Worm (Caenorhabditis elegans) whole organism, L1 larva: Measurements from ENCODE around the gene mrps-16.

ENCODE experiments used
- F16B12.6 ChIP-seq: fragments of 150-350 bp; optimal IDR thresholded peaks from 2 replicates; lab custom pipeline; 2014; ENCODE audit warnings: missing biosample characterization, missing genetic modification characterization
- alr-1 ChIP-seq: fragments of 200-800 bp; sonication (Bioruptor generic); optimal IDR thresholded peaks from 2 replicates; lab custom pipeline; 2018; ENCODE audit warnings: borderline replicate concordance, mild to moderate bottlenecking, missing genetic modification characterization, missing compliant biosample characterization
- blmp-1 ChIP-seq: fragments of 150-350 bp; optimal IDR thresholded peaks from 2 replicates; lab custom pipeline; 2014; ENCODE audit warnings: missing biosample characterization, missing genetic modification characterization
- ceh-82 ChIP-seq, 3 experiments: fragments of 150-350 bp in 1 of 3; sonication (generic microtip) in 2 of 3; optimal IDR thresholded peaks; 2 replicates each; lab custom pipeline; 2014 to 2017; ENCODE audit warnings: missing biosample characterization in 3 of 3, missing genetic modification characterization in 3 of 3
- dpl-1 ChIP-seq, 3 experiments: fragments of 150-350 bp in 2 of 3; sonication (generic microtip) in 1 of 3; optimal IDR thresholded peaks; 2 replicates each; lab custom pipeline; 2014 to 2017; ENCODE audit warnings: missing biosample characterization in 3 of 3, missing genetic modification characterization in 3 of 3, missing genetic modification reagents in 3 of 3
- dsc-1 ChIP-seq: sonication (generic microtip); optimal IDR thresholded peaks from 2 replicates; lab custom pipeline; 2016; ENCODE audit warnings: mild to moderate bottlenecking, missing genetic modification characterization, missing compliant biosample characterization
- efl-1 ChIP-seq, 4 experiments: fragments of 150-350 bp; optimal IDR thresholded peaks in 3 of 4; peaks in 1 of 4; 1 replicate in 1 of 4; 2 replicates in 3 of 4; lab custom pipeline; 2014; ENCODE audit warnings: missing biosample characterization in 2 of 4, missing genetic modification characterization in 2 of 4, missing genetic modification reagents in 2 of 4
- efl-3 ChIP-seq: fragments of 200-800 bp; sonication (Bioruptor generic); optimal IDR thresholded peaks from 2 replicates; lab custom pipeline; 2018; ENCODE audit warnings: mild to moderate bottlenecking, missing genetic modification characterization, missing compliant biosample characterization
- egl-27 ChIP-seq, 2 experiments: fragments of 150-350 bp in 1 of 2; sonication (generic microtip); optimal IDR thresholded peaks; 3 replicates each; lab custom pipeline; 2017 to 2018; ENCODE audit warnings: missing biosample characterization in 2 of 2, missing genetic modification characterization in 2 of 2, missing genetic modification reagents in 2 of 2
- elt-2 ChIP-seq: sonication (generic microtip); optimal IDR thresholded peaks from 2 replicates; lab custom pipeline; 2016; ENCODE audit warnings: missing genetic modification characterization, mild to moderate bottlenecking, inconsistent platforms, missing compliant biosample characterization, missing genetic modification reagents
- elt-3 ChIP-seq, 6 experiments: fragments of 150-350 bp in 1 of 6; sonication (generic microtip); optimal IDR thresholded peaks; 2 replicates each; lab custom pipeline; 2017 to 2018; ENCODE audit warnings: missing biosample characterization in 6 of 6, missing genetic modification characterization in 6 of 6, inconsistent platforms in 1 of 6
- ets-5 ChIP-seq: fragments of 200-800 bp; sonication (Bioruptor generic); IDR thresholded peaks from 2 replicates; pipeline ENCODE4 v1.3.6; 2022; ENCODE audit warnings: missing genetic modification characterization, missing compliant biosample characterization
- grh-1 ChIP-seq: fragments of 200-800 bp; sonication (Bioruptor generic); IDR thresholded peaks from 2 replicates; pipeline ENCODE4 v1.3.6; 2022; ENCODE audit warnings: missing genetic modification reagents, missing genetic modification characterization, missing compliant biosample characterization
- hlh-17 ChIP-seq: fragments of 200-800 bp; sonication (Bioruptor generic); optimal IDR thresholded peaks from 2 replicates; lab custom pipeline; 2018; ENCODE audit warnings: missing genetic modification characterization, mild to moderate bottlenecking, missing compliant biosample characterization, moderate library complexity, borderline replicate concordance
- hpl-2 ChIP-seq: fragments of 150-350 bp; optimal IDR thresholded peaks from 2 replicates; lab custom pipeline; 2014; ENCODE audit warnings: missing biosample characterization, missing genetic modification reagents, missing genetic modification characterization
- irx-1 ChIP-seq: sonication (generic microtip); optimal IDR thresholded peaks from 2 replicates; lab custom pipeline; 2016; ENCODE audit warnings: missing genetic modification characterization, missing compliant biosample characterization
- jun-1 ChIP-seq: fragments of 150-350 bp; optimal IDR thresholded peaks from 2 replicates; lab custom pipeline; 2014; ENCODE audit warnings: missing biosample characterization, missing genetic modification reagents, missing genetic modification characterization
- lin-13 ChIP-seq: fragments of 150-350 bp; optimal IDR thresholded peaks from 2 replicates; lab custom pipeline; 2014; ENCODE audit warnings: missing biosample characterization, missing genetic modification reagents, missing genetic modification characterization
- lin-14 ChIP-seq: fragments of 200-800 bp; sonication (Bioruptor generic); optimal IDR thresholded peaks from 2 replicates; lab custom pipeline; 2018; ENCODE audit warnings: mild to moderate bottlenecking, missing genetic modification characterization, moderate library complexity, missing compliant biosample characterization
- lin-35 ChIP-seq, 2 experiments: fragments of 150-350 bp; optimal IDR thresholded peaks; 2 replicates each; lab custom pipeline; 2014; ENCODE audit warnings: missing biosample characterization in 2 of 2, missing genetic modification characterization in 2 of 2, missing genetic modification reagents in 2 of 2
- lir-3 ChIP-seq: sonication (generic microtip); optimal IDR thresholded peaks from 2 replicates; lab custom pipeline; 2016; ENCODE audit warnings: mild to moderate bottlenecking, missing genetic modification characterization, moderate library complexity, missing compliant biosample characterization; ENCODE audit not compliant: poor library complexity
- lsy-2 ChIP-seq, 2 experiments: fragments of 150-350 bp; optimal IDR thresholded peaks; 2 replicates each; lab custom pipeline; 2014; ENCODE audit warnings: missing biosample characterization in 2 of 2, missing genetic modification characterization in 2 of 2
- mab-9 ChIP-seq: fragments of 200-800 bp; sonication (Bioruptor generic); IDR thresholded peaks from 2 replicates; pipeline ENCODE4 v1.3.6; 2022; ENCODE audit warnings: missing genetic modification reagents, missing genetic modification characterization, missing compliant biosample characterization
- mdl-1 ChIP-seq, 2 experiments: fragments of 150-350 bp; optimal IDR thresholded peaks; 2 replicates each; lab custom pipeline; 2014 to 2017; ENCODE audit warnings: missing biosample characterization in 2 of 2, missing genetic modification characterization in 2 of 2, inconsistent platforms in 1 of 2
- nhr-12 ChIP-seq: sonication (generic microtip); optimal IDR thresholded peaks from 2 replicates; lab custom pipeline; 2017; ENCODE audit warnings: missing biosample characterization, missing genetic modification characterization
- nhr-20 ChIP-seq: sonication (generic microtip); optimal IDR thresholded peaks from 2 replicates; lab custom pipeline; 2016; ENCODE audit warnings: mild to moderate bottlenecking, missing genetic modification characterization, missing compliant biosample characterization
- nhr-47 ChIP-seq: sonication (generic microtip); optimal IDR thresholded peaks from 2 replicates; lab custom pipeline; 2016; ENCODE audit warnings: mild to moderate bottlenecking, missing genetic modification characterization, moderate library complexity, missing compliant biosample characterization
- nhr-71 ChIP-seq: sonication (generic microtip); optimal IDR thresholded peaks from 2 replicates; lab custom pipeline; 2016; ENCODE audit warnings: mild to moderate bottlenecking, missing genetic modification characterization, moderate library complexity, missing compliant biosample characterization
- nhr-76 ChIP-seq: sonication (generic microtip); optimal IDR thresholded peaks from 2 replicates; lab custom pipeline; 2017; ENCODE audit warnings: missing biosample characterization, missing genetic modification characterization
- nhr-85 ChIP-seq: sonication (generic microtip); peaks from one replicate; lab custom pipeline; 2016; ENCODE audit warnings: missing genetic modification characterization, inconsistent platforms, missing compliant biosample characterization
- pag-3 ChIP-seq: sonication (generic microtip); optimal IDR thresholded peaks from 2 replicates; lab custom pipeline; 2017; ENCODE audit warnings: missing genetic modification characterization, mild to moderate bottlenecking, missing compliant biosample characterization, antibody characterized with exemption, borderline replicate concordance; ENCODE audit not compliant: insufficient read depth
- pax-3 ChIP-seq: fragments of 200-800 bp; sonication (Bioruptor generic); optimal IDR thresholded peaks from 2 replicates; lab custom pipeline; 2018; ENCODE audit warnings: mild to moderate bottlenecking, missing genetic modification characterization, moderate library complexity, missing compliant biosample characterization
- pqm-1 ChIP-seq: sonication (generic microtip); optimal IDR thresholded peaks from 3 replicates; lab custom pipeline; 2017; ENCODE audit warnings: missing biosample characterization, missing genetic modification characterization
- rnt-1 ChIP-seq: sonication (generic microtip); optimal IDR thresholded peaks from 2 replicates; lab custom pipeline; 2016; ENCODE audit warnings: mild to moderate bottlenecking, missing genetic modification characterization, moderate library complexity, missing compliant biosample characterization
- skn-1 ChIP-seq: fragments of 150-350 bp; optimal IDR thresholded peaks from 2 replicates; lab custom pipeline; 2014; ENCODE audit warnings: missing biosample characterization, missing genetic modification characterization
- snpc-4 ChIP-seq: fragments of 150-350 bp; optimal IDR thresholded peaks from 2 replicates; lab custom pipeline; 2014; ENCODE audit warnings: missing biosample characterization, missing genetic modification characterization
- snu-23 ChIP-seq: sonication (generic microtip); optimal IDR thresholded peaks from 2 replicates; lab custom pipeline; 2016; ENCODE audit warnings: missing genetic modification characterization, missing compliant biosample characterization
- sox-4 ChIP-seq: sonication (generic microtip); optimal IDR thresholded peaks from 2 replicates; lab custom pipeline; 2016; ENCODE audit warnings: missing genetic modification characterization, missing compliant biosample characterization
- sup-37 ChIP-seq: fragments of 200-800 bp; sonication (Bioruptor generic); optimal IDR thresholded peaks from 2 replicates; lab custom pipeline; 2018; ENCODE audit warnings: mild to moderate bottlenecking, missing genetic modification characterization, missing compliant biosample characterization
- swsn-7 ChIP-seq: sonication (generic microtip); optimal IDR thresholded peaks from 2 replicates; lab custom pipeline; 2016; ENCODE audit warnings: missing genetic modification characterization, missing compliant biosample characterization
- tbx-2 ChIP-seq: sonication (generic microtip); optimal IDR thresholded peaks from 2 replicates; lab custom pipeline; 2016; ENCODE audit warnings: missing genetic modification characterization, missing compliant biosample characterization
- unc-130 ChIP-seq: fragments of 150-350 bp; optimal IDR thresholded peaks from 2 replicates; lab custom pipeline; 2017; ENCODE audit warnings: missing biosample characterization, missing genetic modification characterization, inconsistent platforms
- zag-1 ChIP-seq: fragments of 150-350 bp; optimal IDR thresholded peaks from 2 replicates; lab custom pipeline; 2014; ENCODE audit warnings: missing biosample characterization, missing genetic modification characterization

Gene mrps-16

ce11 chrII:5426054-5426453, 48.1 kb upstream of the mrps-16 start (continued):
- TF ChIP-seq skn-1 (tag; lab: Kevin White, UChicago) (peak; percentile 17), efl-3 (no peak), snu-23 (GFP tag; lab: Kevin White, UChicago) (peak; percentile 81), nhr-20 (tag; lab: Kevin White, UChicago) (peak; percentile 60), lin-14 (GFP tag; lab: Kevin White, UChicago) (peak; percentile 85), lin-13 (peak; percentile 37), elt-2 (tag; lab: Kevin White, UChicago) (peak; percentile 59), pax-3 (tag; lab: Kevin White, UChicago) (no peak), rnt-1 (tag; lab: Kevin White, UChicago) (peak; percentile 71), F16B12.6 (tag; lab: Kevin White, UChicago) (peak; percentile 34), elt-3 (tag; optimal IDR thresholded peaks at IDR 0.05; lab: Kevin White, UChicago) (peak in 1 of 6 experiments; percentile 74), nhr-85 (tag; lab: Kevin White, UChicago) (peak; percentile 79), lir-3 (tag; lab: Kevin White, UChicago) (peak; percentile 12)

ce11 chrII:5426470-5426869, 47.7 kb upstream of the mrps-16 start:
- TF ChIP-seq nhr-76 (tag; lab: Kevin White, UChicago) (no peak), nhr-85 (tag; lab: Kevin White, UChicago) (peak; percentile 12), lsy-2 (tag; optimal IDR thresholded peaks at IDR 0.05; lab: Kevin White, UChicago) (no peak), hpl-2 (GFP tag; lab: Kevin White, UChicago) (no peak), lir-3 (tag; lab: Kevin White, UChicago) (no peak), snu-23 (GFP tag; lab: Kevin White, UChicago) (no peak), tbx-2 (tag; lab: Kevin White, UChicago) (no peak), ets-5 (GFP tag; lab: Robert Waterston, UW) (no peak)
- TF ChIP-seq, all 84 proteins: peak for 1

ce11 chrII:5429522-5430257, 44.5 kb upstream of the mrps-16 start, which contains the start of the genes F07F6.4 and F07F6.2:
Gene F07F6.4 (minus strand): TSS chrII:5429572.
Gene F07F6.2 (plus strand): TSS chrII:5430207.
- TF ChIP-seq lir-3 (tag; lab: Kevin White, UChicago) (no peak), sup-37 (GFP tag; lab: Kevin White, UChicago) (no peak), zag-1 (tag; lab: Kevin White, UChicago) (no peak), egl-27 (tag; optimal IDR thresholded peaks at IDR 0.05; lab: Kevin White, UChicago) (no peak), irx-1 (tag; lab: Kevin White, UChicago) (no peak), ceh-82 (tag; optimal IDR thresholded peaks at IDR 0.05; lab: Kevin White, UChicago) (peak in 1 of 3 experiments; percentile 31), nhr-47 (tag; lab: Kevin White, UChicago) (peak; percentile 2), rnt-1 (tag; lab: Kevin White, UChicago) (peak; percentile 20), pax-3 (tag; lab: Kevin White, UChicago) (no peak), pag-3 (tag; lab: Kevin White, UChicago) (no peak), mab-9 (no peak), pqm-1 (tag; lab: Kevin White, UChicago) (no peak), efl-1 (optimal IDR thresholded peaks at IDR 0.05; lab: Kevin White, UChicago) (peak; percentile 40 to 55), efl-1 (GFP tag; optimal IDR thresholded peaks at IDR 0.05 in 1 of 2; lab: Kevin White, UChicago) (peak; percentile 56 to 89), dpl-1 (GFP tag; optimal IDR thresholded peaks at IDR 0.05; lab: Kevin White, UChicago) (peak; percentile 30 to 64 (median 42)), mdl-1 (tag; optimal IDR thresholded peaks at IDR 0.05; lab: Kevin White, UChicago) (no peak), jun-1 (no peak), nhr-12 (tag; lab: Kevin White, UChicago) (no peak), grh-1 (no peak), F16B12.6 (tag; lab: Kevin White, UChicago) (peak; percentile 92), unc-130 (peak; percentile 53), nhr-71 (tag; lab: Kevin White, UChicago) (peak; percentile 32), swsn-7 (tag; lab: Kevin White, UChicago) (no peak), skn-1 (tag; lab: Kevin White, UChicago) (peak; percentile 19), hlh-17 (GFP tag; lab: Kevin White, UChicago) (no peak), efl-3 (no peak), lsy-2 (tag; optimal IDR thresholded peaks at IDR 0.05; lab: Kevin White, UChicago) (peak in 1 of 2 experiments; percentile 15), lin-14 (GFP tag; lab: Kevin White, UChicago) (no peak), alr-1 (tag; lab: Kevin White, UChicago) (no peak), lin-35 (GFP tag; optimal IDR thresholded peaks at IDR 0.05; lab: Kevin White, UChicago) (peak; percentile 44 to 63), snpc-4 (tag; lab: Kevin White, UChicago) (no peak), blmp-1 (tag; lab: Kevin White, UChicago) (peak; percentile 34), dsc-1 (no peak), sox-4 (tag; lab: Kevin White, UChicago) (no peak)
